Worm (Caenorhabditis elegans) whole organism, L4 larva: Measurements from ENCODE around the gene grl-20.

ENCODE experiments used
- Y5F2A.4 ChIP-seq: fragments of 200-800 bp; sonication (Bioruptor generic); optimal IDR thresholded peaks from 2 replicates; lab custom pipeline; 2018; ENCODE audit warnings: mild to moderate bottlenecking, missing genetic modification characterization, missing compliant biosample characterization
- ZK546.5 ChIP-seq, 2 experiments: sonication (generic microtip); optimal IDR thresholded peaks; 2 replicates each; lab custom pipeline; 2017; ENCODE audit warnings: missing biosample characterization in 2 of 2, missing genetic modification characterization in 2 of 2
- attf-4 ChIP-seq: sonication (generic microtip); optimal IDR thresholded peaks from 3 replicates; lab custom pipeline; 2017; ENCODE audit warnings: missing biosample characterization, missing genetic modification characterization
- ceh-20 ChIP-seq: fragments of 200-800 bp; sonication (Bioruptor generic); IDR thresholded peaks from 2 replicates; pipeline ENCODE4 v1.3.6; 2022; ENCODE audit warnings: missing genetic modification reagents, missing genetic modification characterization, missing compliant biosample characterization
- ceh-44 ChIP-seq: fragments of 200-800 bp; sonication (Bioruptor generic); IDR thresholded peaks from 2 replicates; pipeline ENCODE4 v1.3.6; 2022; ENCODE audit warnings: missing genetic modification reagents, missing genetic modification characterization, missing compliant biosample characterization
- ces-1 ChIP-seq: fragments of 150-350 bp; sonication (generic microtip); optimal IDR thresholded peaks from 4 replicates; lab custom pipeline; 2014; ENCODE audit warnings: missing biosample characterization, missing genetic modification reagents, missing genetic modification characterization
- daf-16 ChIP-seq, 3 experiments: sonication (generic microtip); optimal IDR thresholded peaks; 2 replicates each; lab custom pipeline; 2016 to 2017; ENCODE audit warnings: missing genetic modification characterization in 3 of 3, missing genetic modification reagents in 3 of 3, mild to moderate bottlenecking in 2 of 3, missing compliant biosample characterization in 2 of 3, missing biosample characterization in 1 of 3, moderate library complexity in 1 of 3
- lsy-2 ChIP-seq, 2 experiments: fragments of 150-350 bp in 1 of 2; sonication (generic microtip) in 1 of 2; optimal IDR thresholded peaks; 2 replicates each; lab custom pipeline; 2014 to 2017; ENCODE audit warnings: missing biosample characterization in 2 of 2, missing genetic modification characterization in 2 of 2
- madf-5 ChIP-seq, 2 experiments: fragments of 200-800 bp; sonication (Bioruptor generic); IDR thresholded peaks; 2 replicates each; pipeline ENCODE4 v1.3.6; 2022; ENCODE audit warnings: missing compliant biosample characterization in 2 of 2, missing genetic modification characterization in 2 of 2
- madf-9 ChIP-seq: fragments of 200-800 bp; sonication (Bioruptor generic); conservative IDR thresholded peaks from 2 replicates; pipeline ENCODE4 v1.3.6; 2022; ENCODE audit warnings: missing genetic modification reagents, missing genetic modification characterization, missing compliant biosample characterization
- mxl-3 ChIP-seq: fragments of 200-800 bp; sonication (Bioruptor generic); optimal IDR thresholded peaks from 2 replicates; lab custom pipeline; 2018; ENCODE audit warnings: mild to moderate bottlenecking, missing genetic modification characterization, missing compliant biosample characterization
- nhr-25 ChIP-seq: sonication (generic microtip); optimal IDR thresholded peaks from 2 replicates; lab custom pipeline; 2017; ENCODE audit warnings: missing genetic modification characterization, mild to moderate bottlenecking, missing compliant biosample characterization, antibody characterized with exemption, moderate library complexity, borderline replicate concordance; ENCODE audit not compliant: insufficient read depth
- unc-62 ChIP-seq, 3 experiments: fragments of 150-350 bp in 1 of 3; sonication (generic microtip); optimal IDR thresholded peaks in 2 of 3; peaks in 1 of 3; 1 replicate in 1 of 3; 2 replicates in 2 of 3; lab custom pipeline; 2014 to 2017; ENCODE audit warnings: missing biosample characterization in 3 of 3, missing genetic modification characterization in 3 of 3, missing genetic modification reagents in 3 of 3, missing genotype in 1 of 3

Gene grl-20

ce11 chrIV:2083146-2083545, 45.5 kb downstream of the grl-20 start (continued):
- TF ChIP-seq mxl-3: peak; percentile 71

ce11 chrIV:2080340-2080739, 48.3 kb downstream of the grl-20 start:
- TF ChIP-seq Y5F2A.4 (GFP tag; lab: Kevin White, UChicago) (no peak), ceh-20 (GFP tag; lab: Robert Waterston, UW) (no peak), daf-16 (GFP tag; optimal IDR thresholded peaks at IDR 0.05; lab: Kevin White, UChicago) (no peak), daf-16 (tag; optimal IDR thresholded peaks at IDR 0.05; lab: Kevin White, UChicago) (peak; percentile 94), attf-4 (no peak), madf-5 (GFP tag; IDR thresholded peaks at IDR 0.05; lab: Robert Waterston, UW) (no peak), madf-9 (GFP tag; lab: Robert Waterston, UW) (no peak), ZK546.5 (tag; optimal IDR thresholded peaks at IDR 0.05; lab: Kevin White, UChicago) (no peak), ceh-44 (no peak)

ce11 chrIV:2077159-2077835, 51.4 kb downstream of the grl-20 start:
- TF ChIP-seq lsy-2 (tag; optimal IDR thresholded peaks at IDR 0.05; lab: Kevin White, UChicago) (peak in 1 of 2 experiments; percentile 13), nhr-25 (tag; lab: Kevin White, UChicago) (no peak), unc-62 (GFP tag; optimal IDR thresholded peaks at IDR 0.05 in 1 of 2; lab: Kevin White, UChicago) (peak in 1 of 2 experiments; percentile 2), unc-62 (tag; optimal IDR thresholded peaks at IDR 0.05; lab: Kevin White, UChicago) (no peak), ces-1 (GFP tag; lab: Kevin White, UChicago) (peak; percentile 66)
